Fruit fly (Drosophila melanogaster) whole organism, embryonic: ENCODE data around the gene Cpr73D.
A peak's percentile ranks its signal among the peaks of the same experiment; 100 is the strongest.

ENCODE experiments used
- Asciz ChIP-seq: fragments of 200-800 bp; sonication (Bioruptor generic); optimal IDR thresholded peaks from 2 replicates; lab custom pipeline; 2017; ENCODE audit warnings: missing biosample characterization, mild to moderate bottlenecking, missing genetic modification characterization, missing genetic modification reagents
- B-H2 ChIP-seq: fragments of 200-800 bp; sonication (Bioruptor generic); optimal IDR thresholded peaks from 2 replicates; lab custom pipeline; 2018; ENCODE audit warnings: missing biosample characterization, mild to moderate bottlenecking, missing genetic modification characterization
- BEAF-32 ChIP-seq: fragments of 200-800 bp; sonication (Bioruptor generic); optimal IDR thresholded peaks from 3 replicates; lab custom pipeline; 2017; ENCODE audit warnings: missing biosample characterization, missing genetic modification characterization, mild to moderate bottlenecking, moderate library complexity, missing genetic modification reagents
- CG12071 ChIP-seq: fragments of 200-800 bp; sonication (Bioruptor generic); optimal IDR thresholded peaks from 3 replicates; lab custom pipeline; 2018; ENCODE audit warnings: missing biosample characterization, mild to moderate bottlenecking, missing genetic modification characterization
- CG12155 ChIP-seq: fragments of 200-800 bp; sonication (Bioruptor generic); optimal IDR thresholded peaks from 3 replicates; lab custom pipeline; 2016; ENCODE audit warnings: missing biosample characterization, missing genetic modification characterization
- CG12391 ChIP-seq: fragments of 200-800 bp; sonication (Bioruptor generic); optimal IDR thresholded peaks from 3 replicates; lab custom pipeline; 2018; ENCODE audit warnings: missing biosample characterization, mild to moderate bottlenecking, missing genetic modification characterization, moderate library complexity
- CG13894 ChIP-seq: fragments of 200-800 bp; sonication (Bioruptor generic); optimal IDR thresholded peaks from 3 replicates; lab custom pipeline; 2018; ENCODE audit warnings: missing biosample characterization, mild to moderate bottlenecking, missing genetic modification characterization, moderate library complexity
- CG14050 ChIP-seq: fragments of 200-800 bp; sonication (Bioruptor generic); IDR thresholded peaks from 3 replicates; pipeline ENCODE4 v1.3.6; 2022; ENCODE audit warnings: missing biosample characterization, missing genetic modification characterization
- CG15011 ChIP-seq: fragments of 200-800 bp; sonication (Bioruptor generic); optimal IDR thresholded peaks from 3 replicates; lab custom pipeline; 2018; ENCODE audit warnings: missing biosample characterization, mild to moderate bottlenecking, missing genetic modification characterization
- CG15479 ChIP-seq: fragments of 200-800 bp; sonication (Bioruptor generic); optimal IDR thresholded peaks from 3 replicates; lab custom pipeline; 2019; ENCODE audit warnings: missing biosample characterization, mild to moderate bottlenecking, missing genetic modification characterization, moderate library complexity
- CG15514 ChIP-seq: fragments of 200-800 bp; sonication (Bioruptor generic); optimal IDR thresholded peaks from 3 replicates; lab custom pipeline; 2017; ENCODE audit warnings: missing biosample characterization, missing genetic modification characterization, mild to moderate bottlenecking, moderate library complexity, missing genetic modification reagents
- CG16779 ChIP-seq: fragments of 200-800 bp; sonication (Bioruptor generic); IDR thresholded peaks from 2 replicates; pipeline ENCODE4 v1.3.6; 2022; ENCODE audit warnings: missing biosample characterization, missing genetic modification characterization
- CG32772 ChIP-seq: fragments of 200-800 bp; sonication (Bioruptor generic); IDR thresholded peaks from 2 replicates; pipeline ENCODE4 v1.3.6; 2022; ENCODE audit warnings: missing biosample characterization, missing genetic modification characterization
- CG4360 ChIP-seq: fragments of 200-800 bp; sonication (Bioruptor generic); IDR thresholded peaks from 2 replicates; pipeline ENCODE4 v1.3.6; 2022; ENCODE audit warnings: missing biosample characterization, missing genetic modification characterization
- CG5180 ChIP-seq: fragments of 200-800 bp; sonication (Bioruptor generic); optimal IDR thresholded peaks from 3 replicates; lab custom pipeline; 2017; ENCODE audit warnings: missing biosample characterization, missing genetic modification characterization, mild to moderate bottlenecking, moderate library complexity, missing genetic modification reagents
- CG6689 ChIP-seq: fragments of 200-800 bp; sonication (Bioruptor generic); IDR thresholded peaks from 2 replicates; pipeline ENCODE4 v1.3.6; 2022; ENCODE audit warnings: missing biosample characterization, missing genetic modification characterization
- CG7372 ChIP-seq: fragments of 200-800 bp; sonication (Bioruptor generic); IDR thresholded peaks from 2 replicates; pipeline ENCODE4 v1.3.6; 2022; ENCODE audit warnings: missing biosample characterization, missing genetic modification characterization
- CG8281 ChIP-seq: fragments of 200-800 bp; sonication (Bioruptor generic); optimal IDR thresholded peaks from 2 replicates; lab custom pipeline; 2018; ENCODE audit warnings: missing biosample characterization, mild to moderate bottlenecking, missing genetic modification characterization, moderate library complexity
- CHES-1-like ChIP-seq: fragments of 200-800 bp; sonication (Bioruptor generic); optimal IDR thresholded peaks from 2 replicates; lab custom pipeline; 2016; ENCODE audit warnings: missing biosample characterization, missing genetic modification characterization
- Dbx ChIP-seq: fragments of 200-800 bp; sonication (Bioruptor generic); IDR thresholded peaks from 3 replicates; pipeline ENCODE4 v1.3.6; 2022; ENCODE audit warnings: missing biosample characterization, missing genetic modification characterization
- Deaf1 ChIP-seq: fragments of 200-800 bp; optimal IDR thresholded peaks from 3 replicates; lab custom pipeline; 2019; ENCODE audit warnings: missing biosample characterization, mild to moderate bottlenecking, missing genetic modification characterization, moderate library complexity
- Dll ChIP-seq: fragments of 200-800 bp; sonication (Bioruptor generic); IDR thresholded peaks from 4 replicates; pipeline ENCODE4 v1.3.6; 2022; ENCODE audit warnings: missing biosample characterization, missing genetic modification characterization; ENCODE audit not compliant: partially characterized antibody
- Dref ChIP-seq: fragments of 200-800 bp; sonication (Bioruptor generic); IDR thresholded peaks from 2 replicates; pipeline ENCODE4 v1.3.6; 2022; ENCODE audit warnings: missing biosample characterization, missing genetic modification characterization
- GATAe ChIP-seq: fragments of 200-800 bp; sonication (Bioruptor generic); conservative IDR thresholded peaks from 2 replicates; pipeline ENCODE4 v1.3.6; 2022; ENCODE audit warnings: missing biosample characterization, missing genetic modification characterization
- HmgD ChIP-seq: fragments of 200-800 bp; sonication (Bioruptor generic); optimal IDR thresholded peaks from 3 replicates; lab custom pipeline; 2016; ENCODE audit warnings: missing biosample characterization, missing genetic modification characterization
- Lhr ChIP-seq: fragments of 200-800 bp; sonication (Bioruptor generic); optimal IDR thresholded peaks from 3 replicates; lab custom pipeline; 2017; ENCODE audit warnings: mild to moderate bottlenecking, missing biosample characterization, missing genetic modification reagents, missing genetic modification characterization
- MBD-R2 ChIP-seq: fragments of 200-800 bp; sonication (Bioruptor generic); IDR thresholded peaks from 2 replicates; pipeline ENCODE4 v1.3.6; 2022; ENCODE audit warnings: missing biosample characterization, missing genetic modification characterization
- Med ChIP-seq: fragments of 200-800 bp; sonication (Bioruptor generic); peaks from one replicate; lab custom pipeline; 2016; ENCODE audit warnings: missing biosample characterization, missing genetic modification characterization, mild to moderate bottlenecking, inconsistent platforms, moderate library complexity
- Mes4 ChIP-seq: fragments of 200-800 bp; sonication (Bioruptor generic); optimal IDR thresholded peaks from 2 replicates; lab custom pipeline; 2016; ENCODE audit warnings: missing biosample characterization, missing genetic modification characterization
- Nf-YC ChIP-seq: fragments of 200-800 bp; optimal IDR thresholded peaks from 3 replicates; lab custom pipeline; 2019; ENCODE audit warnings: missing biosample characterization, mild to moderate bottlenecking, missing genetic modification characterization, moderate library complexity
- Pdp1 ChIP-seq, 2 experiments: fragments of 200-800 bp; sonication (Bioruptor generic); optimal IDR thresholded peaks; 3 replicates each; lab custom pipeline; 2016; ENCODE audit warnings: missing biosample characterization in 2 of 2, missing genetic modification characterization in 2 of 2, mild to moderate bottlenecking in 1 of 2, moderate library complexity in 1 of 2
- Rfx ChIP-seq: fragments of 200-800 bp; sonication (Bioruptor generic); IDR thresholded peaks from 2 replicates; pipeline ENCODE4 v1.3.6; 2022; ENCODE audit warnings: missing biosample characterization, missing genetic modification characterization
- Rx ChIP-seq: fragments of 200-800 bp; sonication (Bioruptor generic); IDR thresholded peaks from 2 replicates; pipeline ENCODE4 v1.3.6; 2022; ENCODE audit warnings: missing biosample characterization, missing genetic modification characterization
- Side ChIP-seq: fragments of 200-800 bp; sonication (Bioruptor generic); optimal IDR thresholded peaks from 2 replicates; lab custom pipeline; 2016; ENCODE audit warnings: missing biosample characterization, missing genetic modification characterization
- YL-1 ChIP-seq: fragments of 200-800 bp; sonication (Bioruptor generic); optimal IDR thresholded peaks from 3 replicates; lab custom pipeline; 2017; ENCODE audit warnings: missing biosample characterization, mild to moderate bottlenecking, missing genetic modification characterization
- ac ChIP-seq: fragments of 200-800 bp; sonication (Bioruptor generic); optimal IDR thresholded peaks from 3 replicates; lab custom pipeline; 2017; ENCODE audit warnings: missing biosample characterization, mild to moderate bottlenecking, missing genetic modification characterization
- ato ChIP-seq: fragments of 200-800 bp; sonication (Bioruptor generic); IDR thresholded peaks from 2 replicates; pipeline ENCODE4 v1.3.6; 2022; ENCODE audit warnings: missing biosample characterization, missing genetic modification characterization; ENCODE audit not compliant: partially characterized antibody
- chm ChIP-seq: fragments of 200-800 bp; sonication (Bioruptor generic); IDR thresholded peaks from 2 replicates; pipeline ENCODE4 v1.3.6; 2022; ENCODE audit warnings: missing biosample characterization, missing genetic modification characterization
- crc ChIP-seq: fragments of 200-800 bp; sonication (Bioruptor generic); optimal IDR thresholded peaks from 2 replicates; lab custom pipeline; 2016; ENCODE audit warnings: missing biosample characterization, missing genetic modification characterization
- crp ChIP-seq, 2 experiments: fragments of 200-800 bp; sonication (Bioruptor generic); optimal IDR thresholded peaks; 2 replicates in 1 of 2; 3 replicates in 1 of 2; lab custom pipeline; 2017; ENCODE audit warnings: missing biosample characterization in 2 of 2, missing genetic modification characterization in 2 of 2, mild to moderate bottlenecking in 1 of 2, moderate library complexity in 1 of 2
- exex ChIP-seq: fragments of 200-800 bp; sonication (Bioruptor generic); optimal IDR thresholded peaks from 4 replicates; lab custom pipeline; 2018; ENCODE audit warnings: missing biosample characterization, mild to moderate bottlenecking, missing genetic modification characterization, moderate library complexity
- lola ChIP-seq, 3 experiments: fragments of >200 bp in 2 of 3; fragments of 200-800 bp in 1 of 3; sonication (Bioruptor generic) in 1 of 3; optimal IDR thresholded peaks; 2 replicates each; lab custom pipeline; 2017 to 2019; ENCODE audit warnings: missing biosample characterization in 3 of 3, missing genetic modification characterization in 3 of 3, mild to moderate bottlenecking in 1 of 3, moderate library complexity in 1 of 3
- nom ChIP-seq: fragments of 200-800 bp; sonication (Bioruptor generic); optimal IDR thresholded peaks from 2 replicates; lab custom pipeline; 2017; ENCODE audit warnings: missing biosample characterization, missing genetic modification characterization, mild to moderate bottlenecking, moderate library complexity, missing genetic modification reagents
- scrt ChIP-seq: fragments of 200-800 bp; sonication (Bioruptor generic); optimal IDR thresholded peaks from 2 replicates; lab custom pipeline; 2018; ENCODE audit warnings: missing biosample characterization, mild to moderate bottlenecking, missing genetic modification characterization, moderate library complexity
- sd ChIP-seq: fragments of 200-800 bp; sonication (Bioruptor generic); optimal IDR thresholded peaks from 3 replicates; lab custom pipeline; 2018; ENCODE audit warnings: missing biosample characterization, mild to moderate bottlenecking, missing genetic modification characterization, moderate library complexity
- sr ChIP-seq: fragments of 200-800 bp; sonication (Bioruptor generic); IDR thresholded peaks from 3 replicates; pipeline ENCODE4 v1.3.6; 2022; ENCODE audit warnings: missing biosample characterization, missing genetic modification characterization
- ttk ChIP-seq: fragments of 200-800 bp; sonication (Bioruptor generic); IDR thresholded peaks from 2 replicates; pipeline ENCODE4 v2.1.2; 2022; ENCODE audit warnings: missing biosample characterization, missing genetic modification characterization
- unpg ChIP-seq: fragments of 200-800 bp; sonication (Bioruptor generic); optimal IDR thresholded peaks from 3 replicates; lab custom pipeline; 2018; ENCODE audit warnings: missing biosample characterization, mild to moderate bottlenecking, missing genetic modification characterization, moderate library complexity

The Cpr73D gene

DNA sequence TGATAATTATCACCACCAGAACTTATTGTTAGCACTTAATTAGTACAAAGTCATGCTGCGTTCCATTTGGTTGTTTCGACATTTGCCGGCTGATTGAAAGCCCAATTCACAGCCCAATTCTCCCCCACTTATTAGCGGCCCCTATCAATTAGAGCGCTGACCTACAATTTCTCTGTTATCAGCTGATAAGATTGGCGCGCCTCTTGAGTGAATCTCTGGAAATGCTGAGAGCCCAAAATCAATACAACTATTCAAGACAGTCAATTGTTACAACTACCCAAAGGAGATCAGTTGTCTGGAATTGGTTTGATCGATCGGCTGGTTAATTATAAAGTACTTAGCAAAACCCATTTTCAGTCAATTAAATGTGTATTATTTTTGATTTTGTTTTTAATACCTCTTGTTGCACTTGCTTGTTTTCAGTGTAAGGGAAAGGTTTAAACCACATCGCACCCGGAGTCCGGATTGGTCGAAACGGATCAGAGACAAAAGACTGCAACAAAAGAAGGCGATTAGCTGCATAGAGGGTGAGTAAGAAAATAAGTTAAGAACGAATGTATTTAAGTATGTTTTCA, 27.4 kb upstream of the Cpr73D start (continued):
- TF ChIP-seq YL-1 (GFP tag; lab: Kevin White, UChicago), result no peak
- no peak for TF ChIP-seq HmgD (GFP tag; lab: Kevin White, UChicago)

DNA sequence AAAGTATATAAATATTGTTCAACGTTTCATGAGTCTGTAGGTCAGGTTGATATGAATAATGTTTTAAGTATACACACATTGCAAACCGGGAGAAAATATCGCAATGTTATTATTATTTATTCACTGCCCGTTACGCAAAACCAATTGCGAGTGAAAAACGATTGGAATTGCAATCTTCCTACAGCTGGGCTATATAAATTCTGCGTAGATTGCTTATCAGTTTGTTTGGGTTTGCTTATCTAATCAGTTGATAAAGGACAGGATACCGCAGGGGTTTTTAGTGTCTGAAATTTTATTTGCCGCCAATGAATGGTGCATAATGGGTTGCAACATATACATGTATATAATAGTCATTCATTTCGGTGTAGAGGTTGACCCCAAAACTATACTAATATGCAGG, 26.6 kb upstream of the Cpr73D start:
- TF ChIP-seq Asciz (GFP tag; lab: Kevin White, UChicago) (no peak), crp (GFP tag; optimal IDR thresholded peaks at IDR 0.05; lab: Kevin White, UChicago) (no peak), Rx (GFP tag; lab: Robert Waterston, UW) (no peak), ato (GFP tag; lab: Robert Waterston, UW) (no peak), sd (tag; lab: Kevin White, UChicago) (peak; percentile 55), CG14050 (no peak), GATAe (GFP tag; lab: Robert Waterston, UW) (peak; percentile 44; the same call in 1 of the 2 replicates), CG4360 (GFP tag; lab: Robert Waterston, UW) (no peak), CG32772 (GFP tag; lab: Robert Waterston, UW) (no peak), ac (GFP tag; lab: Kevin White, UChicago) (no peak), ttk (GFP tag; lab: Robert Waterston, UW) (no peak), CG5180 (GFP tag; lab: Kevin White, UChicago) (no peak), CHES-1-like (GFP tag; lab: Kevin White, UChicago) (no peak), unpg (no peak), Med (GFP tag; lab: Kevin White, UChicago) (peak; percentile 28), BEAF-32 (GFP tag; lab: Kevin White, UChicago) (no peak), sr (no peak), Rfx (GFP tag; lab: Robert Waterston, UW) (no peak), CG15011 (no peak), exex (tag; lab: Kevin White, UChicago) (peak; percentile 19), CG7372 (GFP tag; lab: Robert Waterston, UW) (no peak), Lhr (GFP tag; lab: Kevin White, UChicago) (no peak), lola (GFP tag; optimal IDR thresholded peaks at IDR 0.05; lab: Kevin White, UChicago) (no peak), scrt (GFP tag; lab: Kevin White, UChicago) (no peak), CG8281 (tag; lab: Kevin White, UChicago) (no peak), Deaf1 (tag; lab: Kevin White, UChicago) (no peak), crc (no peak), CG12155 (no peak), MBD-R2 (no peak), nom (peak; percentile 21), Side (GFP tag; lab: Kevin White, UChicago) (no peak), Mes4 (GFP tag; lab: Kevin White, UChicago) (no peak), CG12391 (tag; lab: Kevin White, UChicago) (no peak), Dll (no peak), Dref (GFP tag; lab: Robert Waterston, UW) (no peak), Pdp1 (GFP tag; optimal IDR thresholded peaks at IDR 0.05; lab: Kevin White, UChicago) (peak in 1 of 2 experiments; percentile 72), chm (GFP tag; lab: Robert Waterston, UW) (no peak), B-H2 (GFP tag; lab: Kevin White, UChicago) (no peak), CG13894 (tag; lab: Kevin White, UChicago) (no peak), Nf-YC (tag; lab: Kevin White, UChicago) (no peak), CG6689 (no peak), CG16779 (GFP tag; lab: Robert Waterston, UW) (no peak), Dbx (GFP tag; lab: Robert Waterston, UW) (no peak), CG12071 (GFP tag; lab: Kevin White, UChicago) (no peak), CG15479 (peak; percentile 57), CG15514 (GFP tag; lab: Kevin White, UChicago) (no peak)
